Fruit fly (Drosophila melanogaster) whole organism, embryonic: ENCODE results near the gene PAN3.

ENCODE experiments used
- BtbVII ChIP-seq: fragments of 200-800 bp; sonication (Bioruptor generic); optimal IDR thresholded peaks from 3 replicates; lab custom pipeline; 2017; ENCODE audit warnings: missing biosample characterization, mild to moderate bottlenecking, missing genetic modification characterization
- CG10321 ChIP-seq: fragments of 200-800 bp; sonication (Bioruptor generic); IDR thresholded peaks from 2 replicates; pipeline ENCODE4 v1.3.6; 2022; ENCODE audit warnings: missing biosample characterization, missing genetic modification characterization
- CG12104 ChIP-seq: fragments of 200-800 bp; sonication (Bioruptor generic); optimal IDR thresholded peaks from 3 replicates; lab custom pipeline; 2016; ENCODE audit warnings: missing biosample characterization, missing genetic modification characterization
- CG12769 ChIP-seq: fragments of 200-800 bp; sonication (Bioruptor generic); optimal IDR thresholded peaks from 2 replicates; lab custom pipeline; 2019; ENCODE audit warnings: missing biosample characterization, mild to moderate bottlenecking, missing genetic modification characterization, moderate library complexity
- CG12942 ChIP-seq: fragments of 200-800 bp; sonication (Bioruptor generic); optimal IDR thresholded peaks from 3 replicates; lab custom pipeline; 2016; ENCODE audit warnings: missing biosample characterization, missing genetic modification characterization
- CG13287 ChIP-seq: fragments of 200-800 bp; sonication (Bioruptor generic); IDR thresholded peaks from 2 replicates; pipeline ENCODE4 v1.3.6; 2022; ENCODE audit warnings: missing biosample characterization, missing genetic modification characterization; ENCODE audit not compliant: partially characterized antibody
- CG14014 ChIP-seq: fragments of 200-800 bp; sonication (Bioruptor generic); IDR thresholded peaks from 2 replicates; pipeline ENCODE4 v1.3.6; 2022; ENCODE audit warnings: missing biosample characterization, missing genetic modification characterization
- CG15601 ChIP-seq: fragments of 200-800 bp; sonication (Bioruptor generic); optimal IDR thresholded peaks from 3 replicates; lab custom pipeline; 2019; ENCODE audit warnings: missing biosample characterization, mild to moderate bottlenecking, missing genetic modification characterization, moderate library complexity
- CG16779 ChIP-seq: fragments of 200-800 bp; sonication (Bioruptor generic); IDR thresholded peaks from 2 replicates; pipeline ENCODE4 v1.3.6; 2022; ENCODE audit warnings: missing biosample characterization, missing genetic modification characterization
- CG17568 ChIP-seq: fragments of 200-800 bp; sonication (Bioruptor generic); optimal IDR thresholded peaks from 2 replicates; lab custom pipeline; 2018; ENCODE audit warnings: missing biosample characterization, mild to moderate bottlenecking, missing genetic modification characterization, moderate library complexity
- CG18764 ChIP-seq: fragments of 200-800 bp; sonication (Bioruptor generic); optimal IDR thresholded peaks from 3 replicates; lab custom pipeline; 2016; ENCODE audit warnings: missing biosample characterization, missing genetic modification characterization
- CG5180 ChIP-seq: fragments of 200-800 bp; sonication (Bioruptor generic); optimal IDR thresholded peaks from 3 replicates; lab custom pipeline; 2017; ENCODE audit warnings: missing biosample characterization, missing genetic modification characterization, mild to moderate bottlenecking, moderate library complexity, missing genetic modification reagents
- CG6175 ChIP-seq: fragments of 200-800 bp; sonication (Bioruptor generic); IDR thresholded peaks from 3 replicates; pipeline ENCODE4 v1.3.6; 2022; ENCODE audit warnings: missing biosample characterization, missing genetic modification characterization
- CG6854 ChIP-seq: fragments of 200-800 bp; sonication (Bioruptor generic); optimal IDR thresholded peaks from 3 replicates; lab custom pipeline; 2017; ENCODE audit warnings: missing biosample characterization, mild to moderate bottlenecking, missing genetic modification characterization
- CG7556 ChIP-seq: fragments of 200-800 bp; sonication (Bioruptor generic); optimal IDR thresholded peaks from 2 replicates; lab custom pipeline; 2017; ENCODE audit warnings: missing biosample characterization, mild to moderate bottlenecking, missing genetic modification characterization
- CG8388 ChIP-seq: fragments of 200-800 bp; sonication (Bioruptor generic); optimal IDR thresholded peaks from 2 replicates; lab custom pipeline; 2019; ENCODE audit warnings: missing biosample characterization, mild to moderate bottlenecking, missing genetic modification characterization, moderate library complexity
- Dad ChIP-seq: fragments of 200-800 bp; sonication (Bioruptor generic); optimal IDR thresholded peaks from 3 replicates; lab custom pipeline; 2016; ENCODE audit warnings: missing biosample characterization, missing genetic modification characterization
- Hmx ChIP-seq: fragments of 200-800 bp; sonication (Bioruptor generic); optimal IDR thresholded peaks from 2 replicates; lab custom pipeline; 2016; ENCODE audit warnings: missing biosample characterization, missing genetic modification characterization
- Mrtf ChIP-seq: fragments of 200-800 bp; sonication (Bioruptor generic); IDR thresholded peaks from 3 replicates; pipeline ENCODE4 v1.3.6; 2022; ENCODE audit warnings: missing biosample characterization, missing genetic modification characterization
- abd-A ChIP-seq: fragments of 200-800 bp; sonication (Bioruptor generic); optimal IDR thresholded peaks from 3 replicates; lab custom pipeline; 2019; ENCODE audit warnings: missing biosample characterization, mild to moderate bottlenecking, missing genetic modification characterization, moderate library complexity
- aop ChIP-seq: fragments of 200-800 bp; sonication (Bioruptor generic); IDR thresholded peaks from 2 replicates; pipeline ENCODE4 v1.3.6; 2022; ENCODE audit warnings: missing biosample characterization, missing genetic modification characterization
- ato ChIP-seq: fragments of 200-800 bp; sonication (Bioruptor generic); IDR thresholded peaks from 2 replicates; pipeline ENCODE4 v1.3.6; 2022; ENCODE audit warnings: missing biosample characterization, missing genetic modification characterization; ENCODE audit not compliant: partially characterized antibody
- bowl ChIP-seq: fragments of 200-800 bp; sonication (Bioruptor generic); IDR thresholded peaks from 2 replicates; pipeline ENCODE4 v1.3.6; 2022; ENCODE audit warnings: missing biosample characterization, missing genetic modification characterization
- br ChIP-seq: fragments of >200 bp; optimal IDR thresholded peaks from 2 replicates; lab custom pipeline; 2017
- ci ChIP-seq: fragments of 200-800 bp; sonication (Bioruptor generic); IDR thresholded peaks from 3 replicates; pipeline ENCODE4 v1.3.6; 2022; ENCODE audit warnings: missing biosample characterization, missing genetic modification characterization
- crp ChIP-seq, 2 experiments: fragments of 200-800 bp; sonication (Bioruptor generic); optimal IDR thresholded peaks; 2 replicates in 1 of 2; 3 replicates in 1 of 2; lab custom pipeline; 2017; ENCODE audit warnings: missing biosample characterization in 2 of 2, missing genetic modification characterization in 2 of 2, mild to moderate bottlenecking in 1 of 2, moderate library complexity in 1 of 2
- dpn ChIP-seq, 2 experiments: fragments of 200-800 bp; sonication (Bioruptor generic); optimal IDR thresholded peaks; 3 replicates each; lab custom pipeline; 2016; ENCODE audit warnings: missing biosample characterization in 2 of 2, missing genetic modification characterization in 2 of 2
- en ChIP-seq: fragments of 200-800 bp; sonication (Bioruptor generic); optimal IDR thresholded peaks from 2 replicates; lab custom pipeline; 2016; ENCODE audit warnings: missing biosample characterization, missing genetic modification characterization
- fru ChIP-seq: fragments of >200 bp; optimal IDR thresholded peaks from 2 replicates; lab custom pipeline; 2017
- grn ChIP-seq: fragments of 200-800 bp; sonication (Bioruptor generic); optimal IDR thresholded peaks from 3 replicates; lab custom pipeline; 2017; ENCODE audit warnings: missing biosample characterization, missing genetic modification characterization
- hbn ChIP-seq: fragments of 200-800 bp; sonication (Bioruptor generic); IDR thresholded peaks from 2 replicates; pipeline ENCODE4 v1.3.6; 2022; ENCODE audit warnings: missing biosample characterization, missing genetic modification characterization; ENCODE audit not compliant: partially characterized antibody
- jing ChIP-seq: fragments of 200-800 bp; sonication (Bioruptor generic); optimal IDR thresholded peaks from 2 replicates; lab custom pipeline; 2018; ENCODE audit warnings: missing biosample characterization, mild to moderate bottlenecking, missing genetic modification characterization
- lilli ChIP-seq: fragments of 200-800 bp; sonication (Bioruptor generic); optimal IDR thresholded peaks from 3 replicates; lab custom pipeline; 2016; ENCODE audit warnings: missing biosample characterization, missing genetic modification characterization
- odd ChIP-seq: fragments of 200-800 bp; sonication (Bioruptor generic); optimal IDR thresholded peaks from 2 replicates; lab custom pipeline; 2017; ENCODE audit warnings: missing biosample characterization, mild to moderate bottlenecking, missing genetic modification characterization
- pros ChIP-seq: fragments of 200-800 bp; sonication (Bioruptor generic); optimal IDR thresholded peaks from 3 replicates; lab custom pipeline; 2019; ENCODE audit warnings: missing biosample characterization, mild to moderate bottlenecking, missing genetic modification characterization, moderate library complexity
- salm ChIP-seq: fragments of 200-800 bp; sonication (Bioruptor generic); optimal IDR thresholded peaks from 2 replicates; lab custom pipeline; 2018; ENCODE audit warnings: missing biosample characterization, mild to moderate bottlenecking, missing genetic modification characterization
- sqz ChIP-seq: fragments of 200-800 bp; sonication (Bioruptor generic); optimal IDR thresholded peaks from 3 replicates; lab custom pipeline; 2018; ENCODE audit warnings: missing biosample characterization, mild to moderate bottlenecking, missing genetic modification characterization
- zen2 ChIP-seq: fragments of 200-800 bp; sonication (Bioruptor generic); IDR thresholded peaks from 3 replicates; pipeline ENCODE4 v1.3.6; 2022; ENCODE audit warnings: missing biosample characterization, missing genetic modification characterization; ENCODE audit not compliant: partially characterized antibody

The PAN3 gene

DNA sequence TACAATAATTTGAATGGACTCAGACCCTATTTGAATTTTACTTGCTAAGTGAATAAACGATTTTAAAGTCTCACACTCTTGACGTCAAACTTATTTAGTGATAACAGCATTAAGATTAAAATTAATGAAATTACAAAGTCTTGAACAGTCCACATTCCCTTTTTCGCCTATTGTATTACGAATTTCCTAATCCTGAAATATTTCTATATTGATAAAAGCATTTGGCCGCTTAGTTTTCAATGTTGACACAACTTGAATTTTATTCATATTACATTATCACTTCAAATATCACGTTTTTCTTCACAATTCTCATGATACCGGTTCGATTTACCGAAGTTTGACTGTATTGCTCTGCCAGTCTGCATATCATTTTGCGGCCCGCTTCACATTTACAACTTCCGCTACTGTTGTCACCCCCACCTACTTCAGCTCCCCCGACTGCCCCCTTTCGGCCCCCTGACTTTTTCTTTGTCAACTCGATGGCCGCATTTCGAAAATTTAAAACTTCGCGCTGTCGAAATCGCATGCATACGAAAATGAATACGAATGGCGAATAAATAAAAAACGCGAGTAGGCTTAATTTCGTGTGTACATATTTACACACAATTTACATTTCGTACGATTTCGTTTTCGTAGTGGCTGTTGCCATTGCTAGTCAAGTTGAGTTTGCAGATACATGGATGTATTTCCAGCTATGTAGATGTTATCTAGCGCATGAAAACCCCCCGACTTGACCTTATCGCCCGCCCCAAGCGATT is 7.6 kb downstream of the PAN3 start (continued):
- TF ChIP-seq dpn (GFP tag; optimal IDR thresholded peaks at IDR 0.05; lab: Kevin White, UChicago) (peak in 1 of 2 experiments; percentile 14), salm (tag; lab: Kevin White, UChicago) (peak; percentile 24), CG7556 (GFP tag; lab: Kevin White, UChicago) (peak; percentile 48), CG6854 (GFP tag; lab: Kevin White, UChicago) (no peak), Hmx (GFP tag; lab: Kevin White, UChicago) (peak; percentile 19), Mrtf (GFP tag; lab: Robert Waterston, UW) (no peak), br (lab: Kevin White, UChicago) (no peak), ato (GFP tag; lab: Robert Waterston, UW) (no peak), CG16779 (GFP tag; lab: Robert Waterston, UW) (no peak), fru (lab: Kevin White, UChicago) (no peak), en (GFP tag; lab: Kevin White, UChicago) (no peak), aop (GFP tag; lab: Robert Waterston, UW) (peak; percentile 58; the same call in 1 of the 2 replicates), hbn (GFP tag; lab: Robert Waterston, UW) (no peak), odd (GFP tag; lab: Kevin White, UChicago) (peak; percentile 33), pros (peak; percentile 30), jing (GFP tag; lab: Kevin White, UChicago) (no peak), CG8388 (GFP tag; lab: Kevin White, UChicago) (peak; percentile 3), Dad (GFP tag; lab: Kevin White, UChicago) (no peak), CG12104 (GFP tag; lab: Kevin White, UChicago) (peak; percentile 22), CG18764 (no peak), BtbVII (GFP tag; lab: Kevin White, UChicago) (peak; percentile 30), bowl (GFP tag; lab: Robert Waterston, UW) (no peak), lilli (GFP tag; lab: Kevin White, UChicago) (peak; percentile 26)

DNA sequence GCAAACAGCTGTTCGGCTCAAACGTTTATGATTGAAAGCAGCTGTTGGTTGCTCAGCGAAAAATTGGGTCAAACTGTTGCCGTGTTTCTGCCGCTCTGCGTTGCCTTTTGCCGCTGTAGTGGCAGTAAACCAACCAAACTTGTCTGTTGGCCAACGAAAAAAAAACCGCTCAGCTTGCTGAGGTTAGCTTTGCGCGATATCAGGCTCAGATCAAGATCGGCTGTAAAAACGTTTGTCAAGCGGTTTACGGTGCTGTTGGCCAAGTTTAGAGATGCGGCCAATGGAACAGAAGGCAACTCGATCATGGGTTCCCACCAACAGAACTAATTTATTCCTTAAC is 8.2 kb downstream of the PAN3 start:
- TF ChIP-seq CG12942: no peak
- peak; percentile 70 for TF ChIP-seq sqz (GFP tag; lab: Kevin White, UChicago)
- TF ChIP-seq CG5180: peak; percentile 89
- peak; percentile 14 for TF ChIP-seq CG15601 (tag; lab: Kevin White, UChicago)
- peak in 1 of 2 experiments; percentile 57 for TF ChIP-seq crp (GFP tag; optimal IDR thresholded peaks at IDR 0.05; lab: Kevin White, UChicago)
- 0 out of 2 replicates have a peak, but pooled peaks have one; percentile 1 for TF ChIP-seq CG10321 (GFP tag; lab: Robert Waterston, UW)
- TF ChIP-seq CG12769 (tag; lab: Kevin White, UChicago): peak; percentile 18
- no peak for TF ChIP-seq CG14014 (GFP tag; lab: Robert Waterston, UW)
- TF ChIP-seq CG13287 (GFP tag; lab: Robert Waterston, UW): peak; percentile 26; the same call in 1 of the 2 replicates
- no peak for TF ChIP-seq CG17568 (GFP tag; lab: Kevin White, UChicago)
- TF ChIP-seq grn (GFP tag; lab: Kevin White, UChicago): peak; percentile 75
- TF ChIP-seq zen2 (GFP tag; lab: Robert Waterston, UW): no peak
- TF ChIP-seq ci (GFP tag; lab: Robert Waterston, UW): 0 out of 3 replicates have a peak, but pooled peaks have one; percentile 4
- TF ChIP-seq abd-A (tag; lab: Kevin White, UChicago): peak; percentile 22
- peak; percentile 50; the same call in 1 of the 3 replicates for TF ChIP-seq CG6175 (GFP tag; lab: Robert Waterston, UW)
